2 worm cellular contexts compared by ENCODE assay signal in genomic region chrX:827502-827901, ce11.
TF ChIP-seq lines count a peak whose summit lies in the region.

No protein-coding gene starts in this region.

TF ChIP-seq in whole organism, L1 larva, 84 proteins besides CTCF, POLR2A, EP300 and RAD21 (continued from another document):
- TF ChIP-seq C04F5.9 (tag; optimal IDR thresholded peaks at IDR 0.05; lab: Kevin White, UChicago): no peak
- peak; percentile 77 for TF ChIP-seq tbx-2 (tag; optimal IDR thresholded peaks at IDR 0.05; lab: Kevin White, UChicago)
- peak; percentile 34 to 69 for TF ChIP-seq efl-1 (optimal IDR thresholded peaks at IDR 0.05; lab: Kevin White, UChicago)
- TF ChIP-seq efl-1 (GFP tag; optimal IDR thresholded peaks at IDR 0.05 in 1 of 2; lab: Kevin White, UChicago): peak in 1 of 2 experiments; percentile 85
- TF ChIP-seq jun-1 (tag; optimal IDR thresholded peaks at IDR 0.05; lab: Kevin White, UChicago): peak; percentile 7
- peak; percentile 75 for TF ChIP-seq mep-1 (tag; optimal IDR thresholded peaks at IDR 0.05; lab: Kevin White, UChicago)
- no peak for TF ChIP-seq F16B12.6 (tag; optimal IDR thresholded peaks at IDR 0.05; lab: Kevin White, UChicago)
- peak; percentile 93 for TF ChIP-seq fkh-10 (GFP tag; optimal IDR thresholded peaks at IDR 0.05; lab: Kevin White, UChicago)
- no peak for TF ChIP-seq alr-1 (tag; optimal IDR thresholded peaks at IDR 0.05; lab: Kevin White, UChicago; ENCODE audit: borderline replicate concordance)
- peak; percentile 79 for TF ChIP-seq snu-23 (GFP tag; optimal IDR thresholded peaks at IDR 0.05; lab: Kevin White, UChicago)
- TF ChIP-seq ceh-8 (GFP tag; optimal IDR thresholded peaks at IDR 0.05; lab: Kevin White, UChicago): peak; percentile 59
- TF ChIP-seq xbp-1 (tag; optimal IDR thresholded peaks at IDR 0.05; lab: Kevin White, UChicago): peak; percentile 25
- no peak for TF ChIP-seq lir-3 (tag; optimal IDR thresholded peaks at IDR 0.05; lab: Kevin White, UChicago; ENCODE audit: poor library complexity)
- TF ChIP-seq Y116A8C.19 (tag; optimal IDR thresholded peaks at IDR 0.05; lab: Kevin White, UChicago; ENCODE audit: borderline replicate concordance): no peak
- no peak for TF ChIP-seq isw-1 (GFP tag; IDR thresholded peaks at IDR 0.05; lab: Robert Waterston, UW)
- no peak for TF ChIP-seq ets-5 (GFP tag; IDR thresholded peaks at IDR 0.05; lab: Robert Waterston, UW)
- TF ChIP-seq nhr-85 (tag; lab: Kevin White, UChicago): peak; percentile 42
- TF ChIP-seq hlh-17 (GFP tag; optimal IDR thresholded peaks at IDR 0.05; lab: Kevin White, UChicago; ENCODE audit: borderline replicate concordance): no peak
- TF ChIP-seq aha-1 (tag; optimal IDR thresholded peaks at IDR 0.05; lab: Kevin White, UChicago): no peak
- TF ChIP-seq nhr-28 (tag; optimal IDR thresholded peaks at IDR 0.05; lab: Kevin White, UChicago): no peak
- no peak for TF ChIP-seq grh-1 (GFP tag; IDR thresholded peaks at IDR 0.05; lab: Robert Waterston, UW)
- peak; percentile 57 for TF ChIP-seq nhr-77 (tag; optimal IDR thresholded peaks at IDR 0.05; lab: Kevin White, UChicago)
- TF ChIP-seq lin-39 (tag; optimal IDR thresholded peaks at IDR 0.05; lab: Kevin White, UChicago): no peak
- no peak for TF ChIP-seq sup-37 (GFP tag; optimal IDR thresholded peaks at IDR 0.05; lab: Kevin White, UChicago)
- no peak for TF ChIP-seq C34B4.2 (tag; optimal IDR thresholded peaks at IDR 0.05; lab: Kevin White, UChicago)
- TF ChIP-seq ztf-11 (tag; optimal IDR thresholded peaks at IDR 0.05; lab: Kevin White, UChicago): no peak
- TF ChIP-seq blmp-1 (tag; optimal IDR thresholded peaks at IDR 0.05; lab: Kevin White, UChicago): peak; percentile 90
- TF ChIP-seq ceh-82 (tag; optimal IDR thresholded peaks at IDR 0.05; lab: Kevin White, UChicago): peak; percentile 26 to 50 (median 41)
- TF ChIP-seq zag-1 (tag; optimal IDR thresholded peaks at IDR 0.05; lab: Kevin White, UChicago): peak; percentile 25
- TF ChIP-seq mdl-1 (tag; optimal IDR thresholded peaks at IDR 0.05; lab: Kevin White, UChicago): peak in 1 of 2 experiments; percentile 68
- peak; percentile 54 for TF ChIP-seq rnt-1 (tag; optimal IDR thresholded peaks at IDR 0.05; lab: Kevin White, UChicago)
- no peak for TF ChIP-seq egl-27 (tag; optimal IDR thresholded peaks at IDR 0.05; lab: Kevin White, UChicago)
- no peak for TF ChIP-seq unc-130 (tag; optimal IDR thresholded peaks at IDR 0.05; lab: Kevin White, UChicago)
- TF ChIP-seq nhr-47 (tag; optimal IDR thresholded peaks at IDR 0.05; lab: Kevin White, UChicago): peak; percentile 78
- peak; percentile 93 for TF ChIP-seq lin-14 (GFP tag; optimal IDR thresholded peaks at IDR 0.05; lab: Kevin White, UChicago)
- TF ChIP-seq nhr-76 (tag; optimal IDR thresholded peaks at IDR 0.05; lab: Kevin White, UChicago): no peak
- no peak for TF ChIP-seq unc-62 (GFP tag; optimal IDR thresholded peaks at IDR 0.05; lab: Kevin White, UChicago)
- no peak for TF ChIP-seq fkh-4 (tag; optimal IDR thresholded peaks at IDR 0.05; lab: Kevin White, UChicago; ENCODE audit: borderline replicate concordance)
- TF ChIP-seq dsc-1 (tag; optimal IDR thresholded peaks at IDR 0.05; lab: Kevin White, UChicago): peak; percentile 49
- peak; percentile 55 to 75 for TF ChIP-seq lsy-2 (tag; optimal IDR thresholded peaks at IDR 0.05; lab: Kevin White, UChicago)
- TF ChIP-seq nhr-84 (tag; optimal IDR thresholded peaks at IDR 0.05; lab: Kevin White, UChicago): no peak
- TF ChIP-seq pag-3 (tag; optimal IDR thresholded peaks at IDR 0.05; lab: Kevin White, UChicago; ENCODE audit: borderline replicate concordance, insufficient read depth): peak; percentile 82
- TF ChIP-seq egl-13 (tag; optimal IDR thresholded peaks at IDR 0.05; lab: Kevin White, UChicago): no peak
- no peak for TF ChIP-seq hlh-4 (tag; optimal IDR thresholded peaks at IDR 0.05; lab: Kevin White, UChicago)
- TF ChIP-seq swsn-7 (tag; optimal IDR thresholded peaks at IDR 0.05; lab: Kevin White, UChicago): peak; percentile 72
- TF ChIP-seq nhr-90 (tag; optimal IDR thresholded peaks at IDR 0.05; lab: Kevin White, UChicago; ENCODE audit: poor library complexity): no peak
- TF ChIP-seq nhr-11 (tag; optimal IDR thresholded peaks at IDR 0.05; lab: Kevin White, UChicago): peak; percentile 40
- peak; percentile 78 for TF ChIP-seq fos-1 (tag; optimal IDR thresholded peaks at IDR 0.05; lab: Kevin White, UChicago)
- no peak for TF ChIP-seq mef-2 (tag; optimal IDR thresholded peaks at IDR 0.05; lab: Kevin White, UChicago)
- TF ChIP-seq nhr-237 (tag; optimal IDR thresholded peaks at IDR 0.05; lab: Kevin White, UChicago): peak; percentile 45
- no peak for TF ChIP-seq elt-3 (tag; optimal IDR thresholded peaks at IDR 0.05; lab: Kevin White, UChicago)
- TF ChIP-seq irx-1 (tag; optimal IDR thresholded peaks at IDR 0.05; lab: Kevin White, UChicago): peak; percentile 50
- TF ChIP-seq sptf-1 (tag; optimal IDR thresholded peaks at IDR 0.05; lab: Kevin White, UChicago): no peak
- no peak for TF ChIP-seq ceh-63 (GFP tag; optimal IDR thresholded peaks at IDR 0.05; lab: Kevin White, UChicago)
- no peak for TF ChIP-seq ztf-4 (tag; optimal IDR thresholded peaks at IDR 0.05; lab: Kevin White, UChicago)
- TF ChIP-seq vab-15 (tag; optimal IDR thresholded peaks at IDR 0.05; lab: Kevin White, UChicago): no peak
- peak; percentile 51 to 65 for TF ChIP-seq lin-35 (GFP tag; optimal IDR thresholded peaks at IDR 0.05; lab: Kevin White, UChicago)
- no peak for TF ChIP-seq nhr-12 (tag; optimal IDR thresholded peaks at IDR 0.05; lab: Kevin White, UChicago)
- TF ChIP-seq unc-86 (tag; optimal IDR thresholded peaks at IDR 0.05; lab: Kevin White, UChicago): peak; percentile 56

TF ChIP-seq in whole organism, L3 larva, 47 proteins besides CTCF, POLR2A, EP300 and RAD21 (continued from another document):
- no peak for TF ChIP-seq mml-1 (tag; optimal IDR thresholded peaks at IDR 0.05; lab: Kevin White, UChicago)
- no peak for TF ChIP-seq nhr-237 (tag; optimal IDR thresholded peaks at IDR 0.05; lab: Kevin White, UChicago)
- peak; percentile 14 for TF ChIP-seq elt-1 (tag; optimal IDR thresholded peaks at IDR 0.05; lab: Kevin White, UChicago)
- no peak for TF ChIP-seq nhr-67 (tag; optimal IDR thresholded peaks at IDR 0.05; lab: Kevin White, UChicago)
- no peak for TF ChIP-seq ztf-4 (tag; optimal IDR thresholded peaks at IDR 0.05; lab: Kevin White, UChicago)
- peak; percentile 7 for TF ChIP-seq nhr-43 (tag; optimal IDR thresholded peaks at IDR 0.05; lab: Kevin White, UChicago; ENCODE audit: poor library complexity, severe bottlenecking)
- no peak for TF ChIP-seq egl-27 (tag; optimal IDR thresholded peaks at IDR 0.05; lab: Kevin White, UChicago)
- peak; percentile 55 for TF ChIP-seq nhr-11 (tag; optimal IDR thresholded peaks at IDR 0.05; lab: Kevin White, UChicago)
- TF ChIP-seq ZK546.5 (tag; optimal IDR thresholded peaks at IDR 0.05; lab: Kevin White, UChicago): no peak
- TF ChIP-seq daf-12 (tag; optimal IDR thresholded peaks at IDR 0.05; lab: Kevin White, UChicago): peak; percentile 6
- TF ChIP-seq nhr-77 (tag; optimal IDR thresholded peaks at IDR 0.05; lab: Kevin White, UChicago): no peak
- no peak for TF ChIP-seq nhr-76 (tag; optimal IDR thresholded peaks at IDR 0.05; lab: Kevin White, UChicago)
- no peak for TF ChIP-seq aly-2 (tag; optimal IDR thresholded peaks at IDR 0.05; lab: Kevin White, UChicago)
- TF ChIP-seq jun-1 (tag; optimal IDR thresholded peaks at IDR 0.05; lab: Kevin White, UChicago): peak; percentile 46
- TF ChIP-seq nhr-28 (tag; optimal IDR thresholded peaks at IDR 0.05; lab: Kevin White, UChicago): no peak
- peak; percentile 10 for TF ChIP-seq elt-2 (tag; optimal IDR thresholded peaks at IDR 0.05; lab: Kevin White, UChicago)
- TF ChIP-seq zag-1 (tag; optimal IDR thresholded peaks at IDR 0.05; lab: Kevin White, UChicago): no peak
- TF ChIP-seq sea-2 (GFP tag; optimal IDR thresholded peaks at IDR 0.05; lab: Kevin White, UChicago): no peak
- TF ChIP-seq pha-4 (tag; optimal IDR thresholded peaks at IDR 0.05; lab: Kevin White, UChicago): peak; percentile 79
- peak; percentile 18 for TF ChIP-seq nhr-25 (tag; optimal IDR thresholded peaks at IDR 0.05; lab: Kevin White, UChicago)
- TF ChIP-seq ztf-11 (tag; optimal IDR thresholded peaks at IDR 0.05; lab: Kevin White, UChicago): no peak
- TF ChIP-seq snpc-4 (tag; optimal IDR thresholded peaks at IDR 0.05; lab: Kevin White, UChicago): peak; percentile 20
- TF ChIP-seq ama-1 (optimal IDR thresholded peaks at IDR 0.05; lab: Kevin White, UChicago): no peak
- TF ChIP-seq egl-5 (tag; optimal IDR thresholded peaks at IDR 0.05; lab: Kevin White, UChicago): peak; percentile 60
